Worm (Caenorhabditis elegans) whole organism, midembryonic: ENCODE measurements around the gene mbk-1.

Experiments used
- cog-1 ChIP-seq: sonication (generic microtip); optimal IDR thresholded peaks from 2 replicates; lab custom pipeline; 2016; ENCODE audit warnings: missing genetic modification characterization, missing compliant biosample characterization
- flt-1 ChIP-seq: fragments of 200-800 bp; sonication (Bioruptor generic); IDR thresholded peaks from 2 replicates; pipeline ENCODE4 v1.3.6; 2022; ENCODE audit warnings: missing genetic modification characterization, missing compliant biosample characterization
- tab-1 ChIP-seq: fragments of 200-800 bp; sonication (Bioruptor generic); IDR thresholded peaks from 2 replicates; pipeline ENCODE4 v1.3.6; 2022; ENCODE audit warnings: missing genetic modification characterization, missing compliant biosample characterization

DNA sequence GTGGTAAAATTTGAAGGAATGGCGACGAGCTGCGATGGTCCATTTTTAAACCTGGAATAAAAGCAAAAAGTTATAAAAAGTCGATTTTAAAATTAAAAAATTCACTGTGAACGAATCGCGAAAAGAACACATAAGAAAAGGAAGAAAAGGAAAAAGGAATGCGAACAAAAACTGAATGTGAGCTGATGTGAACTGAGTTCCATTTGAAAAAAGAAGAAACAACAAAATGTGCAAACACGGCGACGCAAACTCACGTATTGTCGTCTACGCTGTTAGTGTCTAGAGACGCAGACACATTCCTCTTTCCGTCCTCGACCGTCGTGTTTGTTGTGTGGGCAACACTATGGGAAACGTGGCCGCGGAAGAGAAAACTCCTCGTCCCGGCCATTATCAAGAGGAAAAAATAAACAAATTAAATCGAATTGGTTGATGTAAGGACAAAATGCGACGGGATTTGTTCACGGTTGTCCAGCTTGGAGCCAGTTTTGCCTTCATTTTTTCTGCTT is 29.4 kb upstream of the mbk-1 start, which contains the start of the genes C27C12.1 and C27C12.4:
- no peak for TF ChIP-seq tab-1 (GFP tag; lab: Robert Waterston, UW)
- peak; percentile 84 for TF ChIP-seq cog-1
- TF ChIP-seq flt-1 (GFP tag; lab: Robert Waterston, UW), result peak; percentile 77
